Worm (Caenorhabditis elegans) whole organism, L4 larva: ENCODE data around the gene srr-3.
A peak's percentile ranks its signal among the peaks of the same experiment; 100 is the strongest.

Source experiments
- F26F4.8 ChIP-seq: fragments of 200-800 bp; sonication (Bioruptor generic); conservative IDR thresholded peaks from 2 replicates; pipeline ENCODE4 v1.3.6; 2022; ENCODE audit warnings: missing genetic modification characterization, missing compliant biosample characterization
- F37D6.2 ChIP-seq: sonication (generic microtip); optimal IDR thresholded peaks from 2 replicates; lab custom pipeline; 2016; ENCODE audit warnings: mild to moderate bottlenecking, missing genetic modification characterization, missing compliant biosample characterization
- F44E2.7 ChIP-seq: fragments of 200-800 bp; sonication (Bioruptor generic); IDR thresholded peaks from 2 replicates; pipeline ENCODE4 v2.1.2; 2022; ENCODE audit warnings: missing genetic modification characterization, missing compliant biosample characterization
- F49E8.2 ChIP-seq: sonication (generic microtip); optimal IDR thresholded peaks from 2 replicates; lab custom pipeline; 2016; ENCODE audit warnings: missing compliant biosample characterization, mild to moderate bottlenecking, missing genetic modification characterization, borderline replicate concordance
- T20F7.1 ChIP-seq: fragments of 200-800 bp; sonication (Bioruptor generic); optimal IDR thresholded peaks from 2 replicates; lab custom pipeline; 2018; ENCODE audit warnings: mild to moderate bottlenecking, missing genetic modification characterization, missing compliant biosample characterization
- T26A8.4 ChIP-seq: fragments of 200-800 bp; sonication (Bioruptor generic); IDR thresholded peaks from 2 replicates; pipeline ENCODE4 v1.3.6; 2022; ENCODE audit warnings: missing genetic modification characterization, missing compliant biosample characterization
- Y105C5A.15 ChIP-seq: fragments of 200-800 bp; sonication (Bioruptor generic); IDR thresholded peaks from 2 replicates; pipeline ENCODE4 v1.3.6; 2022; ENCODE audit warnings: missing genetic modification characterization, missing compliant biosample characterization
- ZK337.2 ChIP-seq: fragments of 200-800 bp; sonication (Bioruptor generic); IDR thresholded peaks from 2 replicates; pipeline ENCODE4 v1.3.6; 2022; ENCODE audit warnings: missing genetic modification reagents, missing genetic modification characterization, missing compliant biosample characterization
- aha-1 ChIP-seq: fragments of 150-350 bp; peaks from one replicate; lab custom pipeline; 2014; ENCODE audit warnings: missing biosample characterization, missing genetic modification characterization
- ceh-44 ChIP-seq: fragments of 200-800 bp; sonication (Bioruptor generic); IDR thresholded peaks from 2 replicates; pipeline ENCODE4 v1.3.6; 2022; ENCODE audit warnings: missing genetic modification reagents, missing genetic modification characterization, missing compliant biosample characterization
- ceh-82 ChIP-seq: sonication (generic microtip); optimal IDR thresholded peaks from 2 replicates; lab custom pipeline; 2017; ENCODE audit warnings: missing biosample characterization, missing genetic modification characterization
- cey-2 ChIP-seq: sonication (generic microtip); optimal IDR thresholded peaks from 3 replicates; lab custom pipeline; 2017; ENCODE audit warnings: missing genetic modification characterization, mild to moderate bottlenecking, missing compliant biosample characterization, antibody characterized with exemption, borderline replicate concordance; ENCODE audit not compliant: insufficient read depth
- daf-12 ChIP-seq: fragments of 150-350 bp; optimal IDR thresholded peaks from 2 replicates; lab custom pipeline; 2014; ENCODE audit warnings: missing biosample characterization, missing genetic modification reagents, missing genetic modification characterization
- dmd-6 ChIP-seq: fragments of 200-800 bp; sonication (Bioruptor generic); IDR thresholded peaks from 2 replicates; pipeline ENCODE4 v1.3.6; 2022; ENCODE audit warnings: missing genetic modification reagents, missing genetic modification characterization, missing compliant biosample characterization
- dmd-8 ChIP-seq: fragments of 200-800 bp; sonication (Bioruptor generic); IDR thresholded peaks from 2 replicates; pipeline ENCODE4 v1.3.6; 2022; ENCODE audit warnings: missing genetic modification characterization, missing compliant biosample characterization
- dpl-1 ChIP-seq: fragments of 150-350 bp; optimal IDR thresholded peaks from 2 replicates; lab custom pipeline; 2014; ENCODE audit warnings: missing biosample characterization, missing genetic modification reagents, missing genetic modification characterization
- dve-1 ChIP-seq: sonication (generic microtip); optimal IDR thresholded peaks from 2 replicates; lab custom pipeline; 2017; ENCODE audit warnings: antibody characterized with exemption, mild to moderate bottlenecking, missing genetic modification characterization, missing compliant biosample characterization; ENCODE audit not compliant: insufficient read depth
- egl-43 ChIP-seq: fragments of 200-800 bp; sonication (Bioruptor generic); IDR thresholded peaks from 2 replicates; pipeline ENCODE4 v1.3.6; 2022; ENCODE audit warnings: missing genetic modification reagents, missing genetic modification characterization, missing compliant biosample characterization
- fkh-10 ChIP-seq: fragments of 150-350 bp; optimal IDR thresholded peaks from 2 replicates; lab custom pipeline; 2014; ENCODE audit warnings: missing biosample characterization, missing genetic modification reagents, missing genetic modification characterization
- gei-8 ChIP-seq: fragments of 200-800 bp; sonication (Bioruptor generic); optimal IDR thresholded peaks from 2 replicates; lab custom pipeline; 2018; ENCODE audit warnings: mild to moderate bottlenecking, missing genetic modification characterization, missing compliant biosample characterization
- hlh-11 ChIP-seq: fragments of 200-800 bp; sonication (Bioruptor generic); optimal IDR thresholded peaks from 2 replicates; lab custom pipeline; 2018; ENCODE audit warnings: mild to moderate bottlenecking, missing genetic modification characterization, missing compliant biosample characterization
- hlh-30 ChIP-seq: sonication (generic microtip); optimal IDR thresholded peaks from 2 replicates; lab custom pipeline; 2017; ENCODE audit warnings: antibody characterized with exemption, mild to moderate bottlenecking, missing genetic modification characterization, missing compliant biosample characterization; ENCODE audit not compliant: insufficient read depth
- hmg-1.1 ChIP-seq: fragments of 200-800 bp; sonication (Bioruptor generic); IDR thresholded peaks from 2 replicates; pipeline ENCODE4 v1.3.6; 2022; ENCODE audit warnings: missing genetic modification reagents, missing genetic modification characterization, missing compliant biosample characterization
- jun-1 ChIP-seq: fragments of 150-350 bp; optimal IDR thresholded peaks from 2 replicates; lab custom pipeline; 2014; ENCODE audit warnings: missing biosample characterization, missing genetic modification reagents, missing genetic modification characterization
- lin-13 ChIP-seq: fragments of 150-350 bp; optimal IDR thresholded peaks from 2 replicates; lab custom pipeline; 2014; ENCODE audit warnings: missing biosample characterization, missing genetic modification reagents, missing genetic modification characterization
- lin-29 ChIP-seq: fragments of 200-800 bp; sonication (Bioruptor generic); IDR thresholded peaks from 2 replicates; pipeline ENCODE4 v1.3.6; 2022; ENCODE audit warnings: missing genetic modification reagents, missing genetic modification characterization, missing compliant biosample characterization
- madf-5 ChIP-seq, 2 experiments: fragments of 200-800 bp; sonication (Bioruptor generic); IDR thresholded peaks; 2 replicates each; pipeline ENCODE4 v1.3.6; 2022; ENCODE audit warnings: missing compliant biosample characterization in 2 of 2, missing genetic modification characterization in 2 of 2
- mdt-29 ChIP-seq: fragments of 200-800 bp; sonication (Bioruptor generic); IDR thresholded peaks from 2 replicates; pipeline ENCODE4 v1.3.6; 2022; ENCODE audit warnings: missing genetic modification reagents, missing genetic modification characterization, missing compliant biosample characterization
- mes-2 ChIP-seq: sonication (generic microtip); optimal IDR thresholded peaks from 2 replicates; lab custom pipeline; 2016; ENCODE audit warnings: missing genotype, mild to moderate bottlenecking, missing genetic modification characterization, missing compliant biosample characterization; ENCODE audit not compliant: poor library complexity, severe bottlenecking
- mxl-2 ChIP-seq: fragments of 200-800 bp; sonication (Bioruptor generic); conservative IDR thresholded peaks from 2 replicates; pipeline ENCODE4 v1.3.6; 2022; ENCODE audit warnings: missing genetic modification reagents, missing genetic modification characterization, missing compliant biosample characterization
- mxl-3 ChIP-seq: fragments of 200-800 bp; sonication (Bioruptor generic); optimal IDR thresholded peaks from 2 replicates; lab custom pipeline; 2018; ENCODE audit warnings: mild to moderate bottlenecking, missing genetic modification characterization, missing compliant biosample characterization
- nhr-10 ChIP-seq: fragments of 150-350 bp; optimal IDR thresholded peaks from 2 replicates; lab custom pipeline; 2014; ENCODE audit warnings: missing biosample characterization, missing genetic modification characterization
- nhr-111 ChIP-seq: fragments of 200-800 bp; sonication (Bioruptor generic); optimal IDR thresholded peaks from 2 replicates; lab custom pipeline; 2018; ENCODE audit warnings: mild to moderate bottlenecking, missing genetic modification characterization, missing compliant biosample characterization
- nhr-25 ChIP-seq: sonication (generic microtip); optimal IDR thresholded peaks from 2 replicates; lab custom pipeline; 2017; ENCODE audit warnings: missing genetic modification characterization, mild to moderate bottlenecking, missing compliant biosample characterization, antibody characterized with exemption, moderate library complexity, borderline replicate concordance; ENCODE audit not compliant: insufficient read depth
- nhr-77 ChIP-seq: fragments of 150-350 bp; optimal IDR thresholded peaks from 2 replicates; lab custom pipeline; 2014; ENCODE audit warnings: missing biosample characterization, missing genetic modification characterization
- pha-4 ChIP-seq, 2 experiments: fragments of 150-350 bp in 1 of 2; fragments of 200-800 bp in 1 of 2; sonication (Bioruptor generic) in 1 of 2; IDR thresholded peaks in 1 of 2; optimal IDR thresholded peaks in 1 of 2; 2 replicates each; pipeline versions ENCODE4 v1.3.6 to Lab custom; 2014 to 2022; ENCODE audit warnings: missing genetic modification characterization in 2 of 2, missing genetic modification reagents in 2 of 2, missing biosample characterization in 1 of 2, missing compliant biosample characterization in 1 of 2
- php-3 ChIP-seq: fragments of 200-800 bp; sonication (Bioruptor generic); IDR thresholded peaks from 2 replicates; pipeline ENCODE4 v1.3.6; 2022; ENCODE audit warnings: missing genetic modification reagents, missing genetic modification characterization, missing compliant biosample characterization
- pqm-1 ChIP-seq: sonication (generic microtip); optimal IDR thresholded peaks from 2 replicates; lab custom pipeline; 2017; ENCODE audit warnings: missing biosample characterization, missing genetic modification characterization
- saeg-2 ChIP-seq: fragments of 200-800 bp; sonication (Bioruptor generic); IDR thresholded peaks from 2 replicates; pipeline ENCODE4 v1.3.6; 2022; ENCODE audit warnings: missing genetic modification reagents, missing genetic modification characterization, missing compliant biosample characterization
- set-16 ChIP-seq: fragments of 200-800 bp; sonication (Bioruptor generic); IDR thresholded peaks from 2 replicates; pipeline ENCODE4 v1.3.6; 2022; ENCODE audit warnings: missing genetic modification reagents, missing genetic modification characterization, missing compliant biosample characterization
- skn-1 ChIP-seq: fragments of 150-350 bp; optimal IDR thresholded peaks from 2 replicates; lab custom pipeline; 2014; ENCODE audit warnings: missing biosample characterization, missing genetic modification characterization
- snpc-1.2 ChIP-seq: fragments of 200-800 bp; sonication (Bioruptor generic); IDR thresholded peaks from 2 replicates; pipeline ENCODE4 v1.3.6; 2022; ENCODE audit warnings: missing genetic modification reagents, missing genetic modification characterization, missing compliant biosample characterization
- spr-1 ChIP-seq: sonication (generic microtip); optimal IDR thresholded peaks from 2 replicates; lab custom pipeline; 2016; ENCODE audit warnings: mild to moderate bottlenecking, missing genetic modification characterization, missing compliant biosample characterization
- spr-3 ChIP-seq: fragments of 200-800 bp; sonication (Bioruptor generic); optimal IDR thresholded peaks from 2 replicates; lab custom pipeline; 2018; ENCODE audit warnings: mild to moderate bottlenecking, missing genetic modification characterization, missing compliant biosample characterization
- unc-130 ChIP-seq: sonication (generic microtip); optimal IDR thresholded peaks from 2 replicates; lab custom pipeline; 2016; ENCODE audit warnings: missing genetic modification reagents, missing genetic modification characterization, missing compliant biosample characterization
- vab-7 ChIP-seq: fragments of 200-800 bp; sonication (Bioruptor generic); IDR thresholded peaks from 2 replicates; pipeline ENCODE4 v1.3.6; 2022; ENCODE audit warnings: missing genetic modification reagents, missing genetic modification characterization, missing compliant biosample characterization
- zfp-2 ChIP-seq: sonication (generic microtip); optimal IDR thresholded peaks from 2 replicates; lab custom pipeline; 2016; ENCODE audit warnings: mild to moderate bottlenecking, missing genetic modification characterization, missing compliant biosample characterization

srr-3 gene

DNA sequence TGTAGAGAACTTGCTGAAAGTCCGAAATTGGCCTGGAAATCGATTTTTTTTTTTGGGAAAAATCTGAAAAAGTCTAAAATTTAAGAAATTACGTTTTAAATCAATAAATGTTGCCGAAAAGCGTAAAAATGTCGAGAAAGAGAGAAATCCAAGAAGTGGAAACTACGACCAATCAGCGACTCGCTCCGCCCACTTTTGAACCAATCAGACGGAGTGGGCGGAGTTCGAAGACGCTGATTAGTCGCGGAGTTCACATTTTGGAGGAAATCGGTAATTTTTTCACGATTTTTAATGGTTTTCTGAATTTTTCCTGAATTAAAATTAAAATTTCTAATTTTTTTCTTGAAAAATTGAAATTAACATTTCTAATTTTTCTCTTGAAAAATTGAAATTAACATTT is 31.1 kb upstream of the srr-3 start (continued):
- no peak for TF ChIP-seq mxl-3 (GFP tag; lab: Kevin White, UChicago)
- TF ChIP-seq, all 104 proteins: peak for 0

DNA sequence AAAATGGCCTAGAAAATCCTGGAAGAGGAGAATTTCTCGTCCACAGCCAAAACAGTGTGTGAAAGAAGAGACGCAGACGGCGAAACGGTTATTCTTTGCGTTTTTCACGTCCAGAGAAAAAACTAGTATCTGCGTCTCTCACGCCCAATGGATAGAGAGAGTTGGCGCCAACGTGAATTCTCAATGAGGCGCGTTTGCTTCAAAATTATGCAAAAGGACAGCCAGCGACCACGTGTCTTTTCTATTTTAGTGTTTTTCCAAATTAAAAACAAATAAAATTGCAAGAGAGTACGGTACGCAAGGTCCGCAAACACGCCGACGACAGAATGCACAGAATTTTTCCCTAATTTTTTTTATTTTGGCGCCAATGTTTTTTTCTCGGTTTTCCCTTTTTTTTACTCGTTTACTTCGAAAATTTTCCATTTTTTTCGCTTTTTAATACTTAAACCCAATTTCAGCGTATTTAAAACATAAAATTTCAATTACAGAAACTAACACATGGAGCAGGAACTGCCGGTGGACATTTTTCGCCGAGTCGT is 29.4 kb upstream of the srr-3 start, which contains the start of gene Y32B12B.2:
Y32B12B.2 (plus strand) TSS at position 489 of the 539 bp plus-strand sequence.
- TF ChIP-seq lin-13 (GFP tag; lab: Kevin White, UChicago) = peak; percentile 36
- TF ChIP-seq jun-1 = no peak
- no peak for TF ChIP-seq spr-1 (tag; lab: Kevin White, UChicago)
- no peak for TF ChIP-seq nhr-111 (GFP tag; lab: Kevin White, UChicago)
- TF ChIP-seq lin-29 = no peak
- no peak for TF ChIP-seq spr-3 (GFP tag; lab: Kevin White, UChicago)
- peak; percentile 18 for TF ChIP-seq F49E8.2 (tag; lab: Kevin White, UChicago)
- TF ChIP-seq T26A8.4 (GFP tag; lab: Robert Waterston, UW) = 0 out of 2 replicates have a peak, but pooled peaks have one; percentile 23
- peak; percentile 49 for TF ChIP-seq hlh-11
- no peak for TF ChIP-seq ceh-82 (tag; lab: Kevin White, UChicago)
- TF ChIP-seq nhr-25 (tag; lab: Kevin White, UChicago) = no peak
- TF ChIP-seq dpl-1 = peak; percentile 80
- no peak for TF ChIP-seq pqm-1
- no peak for TF ChIP-seq F37D6.2
- TF ChIP-seq dve-1 (tag; lab: Kevin White, UChicago) = no peak
- no peak for TF ChIP-seq vab-7 (GFP tag; lab: Robert Waterston, UW)
- no peak for TF ChIP-seq pha-4 (GFP tag; IDR thresholded peaks at IDR 0.05; lab: Robert Waterston, UW)
- TF ChIP-seq pha-4 (tag; optimal IDR thresholded peaks at IDR 0.05; lab: Kevin White, UChicago) = no peak
- TF ChIP-seq skn-1 (tag; lab: Kevin White, UChicago) = no peak
- TF ChIP-seq T20F7.1 (GFP tag; lab: Kevin White, UChicago) = no peak
- TF ChIP-seq dmd-8 (GFP tag; lab: Robert Waterston, UW) = no peak
- TF ChIP-seq mdt-29 = no peak
- no peak for TF ChIP-seq Y105C5A.15
- TF ChIP-seq fkh-10 (GFP tag; lab: Kevin White, UChicago) = no peak
- TF ChIP-seq mxl-2 (GFP tag; lab: Robert Waterston, UW) = no peak
- TF ChIP-seq egl-43 = no peak
- TF ChIP-seq aha-1 = peak; percentile 3
- TF ChIP-seq F26F4.8 (GFP tag; lab: Robert Waterston, UW) = no peak
- no peak for TF ChIP-seq cey-2
- no peak for TF ChIP-seq ZK337.2 (GFP tag; lab: Robert Waterston, UW)
- no peak for TF ChIP-seq gei-8 (GFP tag; lab: Kevin White, UChicago)
- no peak for TF ChIP-seq nhr-10
- TF ChIP-seq snpc-1.2 = peak; percentile 47; the same call in 1 of the 2 replicates
- no peak for TF ChIP-seq zfp-2 (tag; lab: Kevin White, UChicago)
- no peak for TF ChIP-seq nhr-77
- TF ChIP-seq mes-2 (tag; lab: Kevin White, UChicago) = peak; percentile 75
- TF ChIP-seq madf-5 (GFP tag; IDR thresholded peaks at IDR 0.05; lab: Robert Waterston, UW) = no peak
- TF ChIP-seq hmg-1.1 (GFP tag; lab: Robert Waterston, UW) = peak; percentile 58; the same call in 1 of the 2 replicates
- TF ChIP-seq dmd-6 = peak; percentile 46
- no peak for TF ChIP-seq set-16 (GFP tag; lab: Robert Waterston, UW)
- no peak for TF ChIP-seq ceh-44
- no peak for TF ChIP-seq daf-12
- TF ChIP-seq hlh-30 (tag; lab: Kevin White, UChicago) = peak; percentile 26
- peak; percentile 82 for TF ChIP-seq unc-130
- no peak for TF ChIP-seq F44E2.7 (GFP tag; lab: Robert Waterston, UW)
- no peak for TF ChIP-seq saeg-2 (GFP tag; lab: Robert Waterston, UW)
- TF ChIP-seq php-3 (GFP tag; lab: Robert Waterston, UW) = peak; percentile 12; the same call in 1 of the 2 replicates
